Worm (Caenorhabditis elegans) whole organism, young adult: ENCODE results near the gene ref-1.
A peak's percentile ranks its signal among the peaks of the same experiment; 100 is the strongest.

Source experiments
- B0261.1 ChIP-seq: sonication (generic microtip); optimal IDR thresholded peaks from 2 replicates; lab custom pipeline; 2016; ENCODE audit warnings: mild to moderate bottlenecking, missing genetic modification characterization, moderate library complexity, missing compliant biosample characterization
- B0336.3 ChIP-seq: fragments of 200-800 bp; sonication (Bioruptor generic); IDR thresholded peaks from 2 replicates; pipeline ENCODE4 v1.3.6; 2022; ENCODE audit warnings: missing genetic modification characterization, missing compliant biosample characterization
- C06A6.2 ChIP-seq: fragments of 200-800 bp; sonication (Bioruptor generic); conservative IDR thresholded peaks from 2 replicates; pipeline ENCODE4 v1.3.6; 2022; ENCODE audit warnings: missing genetic modification characterization, missing compliant biosample characterization
- C17E4.6 ChIP-seq: fragments of 200-800 bp; sonication (Bioruptor generic); IDR thresholded peaks from 2 replicates; pipeline ENCODE4 v1.3.6; 2022; ENCODE audit warnings: missing genetic modification reagents, missing genetic modification characterization, missing compliant biosample characterization
- F22D6.2 ChIP-seq: sonication (generic microtip); optimal IDR thresholded peaks from 2 replicates; lab custom pipeline; 2016; ENCODE audit warnings: mild to moderate bottlenecking, missing genetic modification characterization, missing compliant biosample characterization
- F23B12.7 ChIP-seq: sonication (generic microtip); optimal IDR thresholded peaks from 2 replicates; lab custom pipeline; 2017; ENCODE audit warnings: missing genetic modification characterization, mild to moderate bottlenecking, missing compliant biosample characterization, antibody characterized with exemption, moderate library complexity; ENCODE audit not compliant: insufficient read depth
- F37B4.10 ChIP-seq: fragments of 200-800 bp; sonication (Bioruptor generic); IDR thresholded peaks from 2 replicates; pipeline ENCODE4 v1.3.6; 2022; ENCODE audit warnings: missing genetic modification characterization, missing compliant biosample characterization
- F52B5.7 ChIP-seq: sonication (generic microtip); optimal IDR thresholded peaks from 2 replicates; lab custom pipeline; 2016; ENCODE audit warnings: mild to moderate bottlenecking, missing genetic modification characterization, missing compliant biosample characterization
- T26A5.8 ChIP-seq: sonication (generic microtip); optimal IDR thresholded peaks from 2 replicates; lab custom pipeline; 2016; ENCODE audit warnings: missing genetic modification characterization, missing compliant biosample characterization
- Y79H2A.3 ChIP-seq: fragments of 200-800 bp; sonication (Bioruptor generic); conservative IDR thresholded peaks from 2 replicates; pipeline ENCODE4 v1.3.6; 2022; ENCODE audit warnings: missing genetic modification reagents, missing genetic modification characterization, missing compliant biosample characterization
- Y95B8A.8 ChIP-seq: fragments of 200-800 bp; sonication (Bioruptor generic); IDR thresholded peaks from 2 replicates; pipeline ENCODE4 v1.3.6; 2022; ENCODE audit warnings: missing genetic modification reagents, missing genetic modification characterization, missing compliant biosample characterization
- akir-1 ChIP-seq: fragments of 200-800 bp; sonication (Bioruptor generic); optimal IDR thresholded peaks from 2 replicates; lab custom pipeline; 2018; ENCODE audit warnings: mild to moderate bottlenecking, missing genetic modification characterization, moderate library complexity, missing compliant biosample characterization
- atf-7 ChIP-seq: sonication (generic microtip); optimal IDR thresholded peaks from 2 replicates; lab custom pipeline; 2017; ENCODE audit warnings: mild to moderate bottlenecking, missing genetic modification characterization, missing compliant biosample characterization
- attf-5 ChIP-seq: fragments of 200-800 bp; sonication (Bioruptor generic); optimal IDR thresholded peaks from 2 replicates; lab custom pipeline; 2018; ENCODE audit warnings: mild to moderate bottlenecking, missing genetic modification characterization, missing compliant biosample characterization
- attf-6 ChIP-seq: fragments of 200-800 bp; sonication (Bioruptor generic); IDR thresholded peaks from 2 replicates; pipeline ENCODE4 v1.3.6; 2022; ENCODE audit warnings: missing genetic modification reagents, missing genetic modification characterization, missing compliant biosample characterization
- bed-1 ChIP-seq: fragments of 200-800 bp; sonication (Bioruptor generic); IDR thresholded peaks from 2 replicates; pipeline ENCODE4 v1.3.6; 2022; ENCODE audit warnings: missing genetic modification reagents, missing genetic modification characterization, missing compliant biosample characterization
- cebp-1 ChIP-seq, 2 experiments: fragments of 200-800 bp in 1 of 2; sonication (Bioruptor generic) in 1 of 2; sonication (generic microtip) in 1 of 2; IDR thresholded peaks in 1 of 2; optimal IDR thresholded peaks in 1 of 2; 2 replicates each; pipeline versions ENCODE4 v1.3.6 to Lab custom; 2017 to 2022; ENCODE audit warnings: missing compliant biosample characterization in 2 of 2, missing genetic modification characterization in 2 of 2, mild to moderate bottlenecking in 1 of 2, missing genetic modification reagents in 1 of 2, moderate library complexity in 1 of 2
- ceh-58 ChIP-seq: fragments of 200-800 bp; sonication (Bioruptor generic); IDR thresholded peaks from 2 replicates; pipeline ENCODE4 v1.3.6; 2022; ENCODE audit warnings: missing genetic modification characterization, missing compliant biosample characterization
- ceh-79 ChIP-seq: sonication (generic microtip); optimal IDR thresholded peaks from 2 replicates; lab custom pipeline; 2017; ENCODE audit warnings: mild to moderate bottlenecking, missing genetic modification characterization, missing compliant biosample characterization
- dpff-1 ChIP-seq: sonication (generic microtip); optimal IDR thresholded peaks from 2 replicates; lab custom pipeline; 2017; ENCODE audit warnings: mild to moderate bottlenecking, missing genetic modification characterization, missing compliant biosample characterization
- ekl-4 ChIP-seq: fragments of 200-800 bp; sonication (Bioruptor generic); IDR thresholded peaks from 2 replicates; pipeline ENCODE4 v1.3.6; 2022; ENCODE audit warnings: missing genetic modification reagents, missing genetic modification characterization, missing compliant biosample characterization
- fkh-3 ChIP-seq: sonication (generic microtip); optimal IDR thresholded peaks from 2 replicates; lab custom pipeline; 2016; ENCODE audit warnings: mild to moderate bottlenecking, missing genetic modification characterization, missing compliant biosample characterization
- hlh-12 ChIP-seq: sonication (generic microtip); optimal IDR thresholded peaks from 2 replicates; lab custom pipeline; 2016; ENCODE audit warnings: missing genetic modification characterization, missing compliant biosample characterization
- let-526 ChIP-seq: fragments of 200-800 bp; sonication (Bioruptor generic); IDR thresholded peaks from 2 replicates; pipeline ENCODE4 v1.3.6; 2022; ENCODE audit warnings: missing genetic modification reagents, missing genetic modification characterization, missing compliant biosample characterization
- madf-10 ChIP-seq: sonication (generic microtip); optimal IDR thresholded peaks from 2 replicates; lab custom pipeline; 2016; ENCODE audit warnings: mild to moderate bottlenecking, missing genetic modification characterization, missing compliant biosample characterization
- madf-3 ChIP-seq: fragments of 200-800 bp; sonication (Bioruptor generic); IDR thresholded peaks from 2 replicates; pipeline ENCODE4 v1.3.6; 2022; ENCODE audit warnings: missing genetic modification reagents, missing genetic modification characterization, missing compliant biosample characterization
- madf-6 ChIP-seq: fragments of 200-800 bp; sonication (Bioruptor generic); IDR thresholded peaks from 2 replicates; pipeline ENCODE4 v1.3.6; 2022; ENCODE audit warnings: missing genetic modification reagents, missing genetic modification characterization, missing compliant biosample characterization
- madf-8 ChIP-seq: fragments of 200-800 bp; sonication (Bioruptor generic); conservative IDR thresholded peaks from 2 replicates; pipeline ENCODE4 v1.3.6; 2022; ENCODE audit warnings: missing genetic modification reagents, missing genetic modification characterization, missing compliant biosample characterization
- mes-4 ChIP-seq: sonication (generic microtip); optimal IDR thresholded peaks from 2 replicates; lab custom pipeline; 2016; ENCODE audit warnings: missing genotype, missing genetic modification characterization, missing compliant biosample characterization
- nfya-1 ChIP-seq: sonication (generic microtip); optimal IDR thresholded peaks from 2 replicates; lab custom pipeline; 2017; ENCODE audit warnings: antibody characterized with exemption, missing compliant biosample characterization, missing genetic modification characterization, borderline replicate concordance; ENCODE audit not compliant: insufficient read depth
- nfya-2 ChIP-seq: fragments of 200-800 bp; sonication (Bioruptor generic); IDR thresholded peaks from 2 replicates; pipeline ENCODE4 v1.3.6; 2022; ENCODE audit warnings: missing genetic modification reagents, missing genetic modification characterization, missing compliant biosample characterization
- pha-4 ChIP-seq: fragments of 150-350 bp; sonication (generic microtip); optimal IDR thresholded peaks from 2 replicates; lab custom pipeline; 2014; ENCODE audit warnings: missing biosample characterization, missing genetic modification reagents, missing genetic modification characterization
- rec-8 ChIP-seq, 2 experiments: sonication (generic microtip); optimal IDR thresholded peaks; 2 replicates each; lab custom pipeline; 2016; ENCODE audit warnings: mild to moderate bottlenecking in 2 of 2, missing genetic modification characterization in 2 of 2, missing genetic modification reagents in 2 of 2, missing genotype in 2 of 2, missing biosample characterization in 1 of 2, missing compliant biosample characterization in 1 of 2, moderate library complexity in 1 of 2
- repo-1 ChIP-seq: sonication (generic microtip); optimal IDR thresholded peaks from 2 replicates; lab custom pipeline; 2017; ENCODE audit warnings: mild to moderate bottlenecking, missing genetic modification characterization, missing compliant biosample characterization
- rpc-1 ChIP-seq, 2 experiments: fragments of 150-350 bp in 1 of 2; sonication (generic microtip) in 1 of 2; optimal IDR thresholded peaks; 2 replicates each; lab custom pipeline; 2014 to 2018; ENCODE audit warnings: missing biosample characterization in 1 of 2, missing genetic modification characterization in 1 of 2, missing genetic modification reagents in 1 of 2, missing genotype in 1 of 2
- snpc-1.3 ChIP-seq: sonication (generic microtip); optimal IDR thresholded peaks from 2 replicates; lab custom pipeline; 2017; ENCODE audit warnings: missing genetic modification characterization, mild to moderate bottlenecking, missing compliant biosample characterization, antibody characterized with exemption, moderate library complexity, missing genotype, missing genetic modification reagents; ENCODE audit not compliant: insufficient read depth
- somi-1 ChIP-seq: fragments of 200-800 bp; sonication (Bioruptor generic); optimal IDR thresholded peaks from 2 replicates; lab custom pipeline; 2018; ENCODE audit warnings: mild to moderate bottlenecking, missing genetic modification characterization, missing compliant biosample characterization
- tbp1 ChIP-seq: fragments of 200-800 bp; sonication (Bioruptor generic); optimal IDR thresholded peaks from 2 replicates; lab custom pipeline; 2018; ENCODE audit warnings: mild to moderate bottlenecking, missing genetic modification characterization, missing compliant biosample characterization
- tbx-9 ChIP-seq: sonication (generic microtip); optimal IDR thresholded peaks from 2 replicates; lab custom pipeline; 2016; ENCODE audit warnings: borderline replicate concordance, missing genetic modification characterization, inconsistent platforms, missing compliant biosample characterization
- unc-130 ChIP-seq: sonication (generic microtip); optimal IDR thresholded peaks from 2 replicates; lab custom pipeline; 2016; ENCODE audit warnings: missing genetic modification reagents, missing genetic modification characterization, missing compliant biosample characterization
- ztf-18 ChIP-seq: sonication (generic microtip); optimal IDR thresholded peaks from 2 replicates; lab custom pipeline; 2016; ENCODE audit warnings: missing genotype, mild to moderate bottlenecking, missing genetic modification characterization, missing compliant biosample characterization
- ztf-26 ChIP-seq: sonication (generic microtip); optimal IDR thresholded peaks from 2 replicates; lab custom pipeline; 2017; ENCODE audit warnings: missing genetic modification characterization, missing compliant biosample characterization
- ztf-3 ChIP-seq: fragments of 200-800 bp; sonication (Bioruptor generic); optimal IDR thresholded peaks from 2 replicates; lab custom pipeline; 2018; ENCODE audit warnings: mild to moderate bottlenecking, missing genetic modification characterization, missing compliant biosample characterization
- ztf-6 ChIP-seq: fragments of 200-800 bp; sonication (Bioruptor generic); IDR thresholded peaks from 2 replicates; pipeline ENCODE4 v1.3.6; 2022; ENCODE audit warnings: missing genetic modification reagents, missing genetic modification characterization, missing compliant biosample characterization

The ref-1 gene

DNA sequence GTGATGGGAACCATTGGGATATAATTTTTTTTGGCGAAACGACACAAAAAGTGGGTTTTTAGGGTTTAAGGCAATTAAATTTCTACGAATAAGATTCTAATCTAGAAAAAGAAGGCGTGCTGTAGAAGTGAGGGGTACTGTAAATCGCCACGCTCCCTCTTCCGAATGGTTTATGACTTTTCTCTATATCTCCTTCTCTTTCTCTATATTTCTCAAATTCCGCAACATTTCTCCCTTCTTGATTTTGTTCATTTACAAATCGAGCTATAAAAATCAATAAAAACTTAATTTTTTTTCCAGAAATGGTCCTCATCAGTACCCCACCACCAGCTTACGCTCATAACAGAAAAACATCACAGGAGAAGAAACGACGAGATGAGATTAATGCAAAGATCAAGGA is at the start of gene ref-1:
ref-1 (plus strand) TSS at position 301 of the 400 bp plus-strand sequence.
- TF ChIP-seq ztf-26 (tag; lab: Kevin White, UChicago) = no peak
- no peak for TF ChIP-seq dpff-1 (tag; lab: Kevin White, UChicago)
- no peak for TF ChIP-seq ztf-6
- no peak for TF ChIP-seq Y95B8A.8 (GFP tag; lab: Robert Waterston, UW)
- TF ChIP-seq akir-1 (GFP tag; lab: Kevin White, UChicago) = no peak
- no peak for TF ChIP-seq F37B4.10 (GFP tag; lab: Robert Waterston, UW)

DNA sequence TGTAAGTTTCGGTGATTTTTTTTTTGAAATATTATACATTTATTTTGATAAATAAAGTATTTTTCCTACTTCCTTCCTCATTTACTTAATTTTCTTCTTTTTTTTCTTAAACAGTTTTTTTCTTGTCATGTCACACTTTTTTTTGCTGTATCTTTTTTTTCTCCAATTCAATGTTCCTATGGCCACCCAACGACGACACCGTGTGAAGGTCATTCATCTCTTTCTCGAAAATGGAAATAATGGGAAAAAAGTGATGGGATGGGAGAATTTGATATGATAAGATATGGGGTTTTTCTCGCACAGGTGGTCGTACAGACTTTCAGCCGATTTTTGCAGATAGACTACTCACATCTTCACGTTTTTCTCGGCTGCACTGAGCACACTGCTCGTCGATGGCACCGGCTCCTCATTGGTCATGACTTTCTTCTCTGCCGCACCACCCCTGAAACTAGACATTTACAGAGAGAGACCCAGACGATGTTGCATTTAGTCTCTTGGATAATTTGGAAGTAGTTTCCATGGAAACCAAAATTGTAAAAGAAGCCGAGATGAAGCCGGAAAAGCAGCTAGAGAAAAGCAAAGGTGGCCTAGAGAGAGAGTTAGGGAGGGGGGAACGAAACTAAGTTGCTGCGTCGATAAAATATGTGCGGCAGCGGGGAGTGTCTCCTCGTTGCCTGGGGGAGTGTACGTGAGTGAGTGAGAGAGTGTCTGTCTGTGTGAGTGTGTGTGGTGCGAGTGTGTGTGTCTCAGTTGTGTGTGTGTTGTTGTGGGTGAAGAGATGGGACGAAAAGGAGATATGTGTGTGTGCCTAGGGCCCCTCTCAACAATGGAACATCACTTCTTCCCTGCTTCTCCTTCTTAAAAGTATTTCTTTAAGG is 49.1 kb upstream of the ref-1 start, which contains the start of gene daf-19:
daf-19 (minus strand) TSS at position 442 of the 878 bp plus-strand sequence.
- TF ChIP-seq madf-3 (GFP tag; lab: Robert Waterston, UW) (no peak), mes-4 (tag; lab: Kevin White, UChicago) (no peak), attf-6 (no peak), ztf-6 (no peak), snpc-1.3 (no peak), F52B5.7 (tag; lab: Kevin White, UChicago) (no peak), madf-8 (GFP tag; lab: Robert Waterston, UW) (no peak), C06A6.2 (no peak), rpc-1 (optimal IDR thresholded peaks at IDR 0.05; lab: Kevin White, UChicago) (no peak), rpc-1 (tag; optimal IDR thresholded peaks at IDR 0.05; lab: Kevin White, UChicago) (no peak), F23B12.7 (tag; lab: Kevin White, UChicago) (no peak), ekl-4 (GFP tag; lab: Robert Waterston, UW) (0 out of 2 replicates have a peak, but pooled peaks have one; percentile 33), ceh-58 (no peak), B0336.3 (GFP tag; lab: Robert Waterston, UW) (0 out of 2 replicates have a peak, but pooled peaks have one; percentile 21), fkh-3 (tag; lab: Kevin White, UChicago) (no peak), madf-10 (tag; lab: Kevin White, UChicago) (peak; percentile 4), bed-1 (GFP tag; lab: Robert Waterston, UW) (no peak), ztf-3 (no peak), nfya-1 (tag; lab: Kevin White, UChicago) (no peak), tbx-9 (no peak), repo-1 (tag; lab: Kevin White, UChicago) (no peak), ztf-18 (peak; percentile 12), C17E4.6 (GFP tag; lab: Robert Waterston, UW) (no peak), F22D6.2 (tag; lab: Kevin White, UChicago) (no peak), hlh-12 (tag; lab: Kevin White, UChicago) (no peak), rec-8 (tag; optimal IDR thresholded peaks at IDR 0.05; lab: Kevin White, UChicago) (no peak), madf-6 (peak; percentile 23; the same call in 1 of the 2 replicates), somi-1 (no peak), ceh-79 (tag; lab: Kevin White, UChicago) (no peak), atf-7 (tag; lab: Kevin White, UChicago) (peak; percentile 4), pha-4 (tag; lab: Kevin White, UChicago) (no peak), Y95B8A.8 (GFP tag; lab: Robert Waterston, UW) (no peak), cebp-1 (GFP tag; IDR thresholded peaks at IDR 0.05; lab: Robert Waterston, UW) (no peak), cebp-1 (tag; optimal IDR thresholded peaks at IDR 0.05; lab: Kevin White, UChicago) (peak; percentile 64), tbp1 (peak; percentile 24), attf-5 (GFP tag; lab: Kevin White, UChicago) (peak; percentile 38), B0261.1 (tag; lab: Kevin White, UChicago) (no peak), unc-130 (GFP tag; lab: Kevin White, UChicago) (no peak), let-526 (no peak), Y79H2A.3 (GFP tag; lab: Robert Waterston, UW) (no peak), T26A5.8 (tag; lab: Kevin White, UChicago) (no peak), nfya-2 (GFP tag; lab: Robert Waterston, UW) (no peak)
